Worm (Caenorhabditis elegans): Measurements from ENCODE around the gene T20B12.5.

T20B12.5 gene

ce11 chrIII:7338693-7339092 is 28.2 kb downstream of the T20B12.5 start, which contains the start of gene kap-1 (continued):
- TF ChIP-seq nhr-48 (tag; optimal IDR thresholded peaks at IDR 0.05) (peak; percentile 22), lin-38 (GFP tag; IDR thresholded peaks at IDR 0.05) (0 out of 2 replicates have a peak, but pooled peaks have one; percentile 21), nhr-237 (tag; optimal IDR thresholded peaks at IDR 0.05) (no peak), nhr-42 (GFP tag; IDR thresholded peaks at IDR 0.05) (no peak), nhr-6 (tag; optimal IDR thresholded peaks at IDR 0.05) (no peak), nhr-102 (tag; optimal IDR thresholded peaks at IDR 0.05) (peak; percentile 29), nhr-25 (tag; optimal IDR thresholded peaks at IDR 0.05; ENCODE audit: borderline replicate concordance, insufficient read depth) (no peak), F10B5.3 (tag; optimal IDR thresholded peaks at IDR 0.05) (no peak), skn-1 (tag; optimal IDR thresholded peaks at IDR 0.05) (no peak), Y75B8A.6 (GFP tag; IDR thresholded peaks at IDR 0.05) (peak; percentile 3; the same call in 1 of the 2 replicates), gei-8 (GFP tag; optimal IDR thresholded peaks at IDR 0.05) (peak; percentile 13), ces-1 (GFP tag; optimal IDR thresholded peaks at IDR 0.05) (no peak), nhr-77 (tag; optimal IDR thresholded peaks at IDR 0.05) (no peak), dmd-8 (GFP tag; IDR thresholded peaks at IDR 0.05) (no peak), nhr-11 (tag; optimal IDR thresholded peaks at IDR 0.05) (no peak), vab-7 (GFP tag; IDR thresholded peaks at IDR 0.05) (no peak), mxl-3 (GFP tag; optimal IDR thresholded peaks at IDR 0.05) (no peak), F37D6.2 (tag; optimal IDR thresholded peaks at IDR 0.05) (no peak), lsy-2 (tag; optimal IDR thresholded peaks at IDR 0.05) (peak in 1 of 2 experiments; percentile 33), ceh-28 (tag; optimal IDR thresholded peaks at IDR 0.05) (no peak), lin-39 (tag; optimal IDR thresholded peaks at IDR 0.05) (no peak), F26F4.8 (GFP tag; conservative IDR thresholded peaks at IDR 0.05) (no peak), lin-15B (tag; optimal IDR thresholded peaks at IDR 0.05) (no peak), unc-39 (tag; optimal IDR thresholded peaks at IDR 0.05) (no peak), Y105C5A.15 (GFP tag; IDR thresholded peaks at IDR 0.05) (no peak), attf-4 (tag; optimal IDR thresholded peaks at IDR 0.05) (no peak), mdt-29 (GFP tag; IDR thresholded peaks at IDR 0.05) (no peak), ceh-44 (GFP tag; IDR thresholded peaks at IDR 0.05) (no peak), duxl-1 (tag; optimal IDR thresholded peaks at IDR 0.05; ENCODE audit: poor library complexity) (peak; percentile 13), ceh-20 (GFP tag; IDR thresholded peaks at IDR 0.05) (no peak), arid-1 (GFP tag; conservative IDR thresholded peaks at IDR 0.05) (no peak), mes-2 (tag; optimal IDR thresholded peaks at IDR 0.05; ENCODE audit: poor library complexity, severe bottlenecking) (peak; percentile 20), R02D3.7 (tag; optimal IDR thresholded peaks at IDR 0.05) (no peak), hlh-11 (tag; optimal IDR thresholded peaks at IDR 0.05) (peak; percentile 11), madf-5 (GFP tag; IDR thresholded peaks at IDR 0.05) (no peak), spr-3 (GFP tag; optimal IDR thresholded peaks at IDR 0.05) (peak; percentile 29), set-16 (GFP tag; IDR thresholded peaks at IDR 0.05) (no peak), lir-3 (tag; optimal IDR thresholded peaks at IDR 0.05) (no peak), hlh-30 (tag; optimal IDR thresholded peaks at IDR 0.05; ENCODE audit: insufficient read depth) (no peak), pqm-1 (tag; optimal IDR thresholded peaks at IDR 0.05) (no peak), egl-27 (tag; optimal IDR thresholded peaks at IDR 0.05) (no peak), fkh-10 (GFP tag; optimal IDR thresholded peaks at IDR 0.05) (no peak), nhr-111 (GFP tag; optimal IDR thresholded peaks at IDR 0.05) (no peak), spr-1 (tag; optimal IDR thresholded peaks at IDR 0.05) (no peak), Y5F2A.4 (GFP tag; optimal IDR thresholded peaks at IDR 0.05) (no peak), zfp-3 (GFP tag; conservative IDR thresholded peaks at IDR 0.05) (no peak; the same call in 1 of the 2 replicates), dmd-6 (GFP tag; IDR thresholded peaks at IDR 0.05) (no peak), tra-1 (GFP tag; IDR thresholded peaks at IDR 0.05) (0 out of 2 replicates have a peak, but pooled peaks have one; percentile 5), zag-1 (tag; optimal IDR thresholded peaks at IDR 0.05) (no peak), sdz-12 (GFP tag; optimal IDR thresholded peaks at IDR 0.05) (peak; percentile 26), daf-16 (GFP tag; optimal IDR thresholded peaks at IDR 0.05) (peak in 1 of 2 experiments; percentile 12), daf-16 (tag; optimal IDR thresholded peaks at IDR 0.05) (peak; percentile 18)
